Worm (Caenorhabditis elegans): ENCODE results near the gene rml-1.

rml-1 gene

ce11 chrIII:13719247-13719758 lies 48.6 kb downstream of the rml-1 start (continued):
- no peak for TF ChIP-seq dmd-9 (GFP tag; IDR thresholded peaks at IDR 0.05)
- TF ChIP-seq zip-2 (tag; optimal IDR thresholded peaks at IDR 0.05) = no peak
- TF ChIP-seq hlh-11 (tag; optimal IDR thresholded peaks at IDR 0.05) = peak; percentile 73
- peak; percentile 86 for TF ChIP-seq hlh-30 (tag; optimal IDR thresholded peaks at IDR 0.05; ENCODE audit: insufficient read depth)
- no peak for TF ChIP-seq lin-29 (GFP tag; IDR thresholded peaks at IDR 0.05)
- TF ChIP-seq saeg-2 (GFP tag; IDR thresholded peaks at IDR 0.05) = no peak
- TF ChIP-seq fos-1 (tag; optimal IDR thresholded peaks at IDR 0.05) = no peak
- TF ChIP-seq lin-39 (tag; optimal IDR thresholded peaks at IDR 0.05) = no peak
- TF ChIP-seq tag-97 (GFP tag; IDR thresholded peaks at IDR 0.05) = no peak
- TF ChIP-seq nhr-237 (tag; optimal IDR thresholded peaks at IDR 0.05) = no peak
- no peak for TF ChIP-seq lin-13 (GFP tag; optimal IDR thresholded peaks at IDR 0.05)
- no peak for TF ChIP-seq mxl-2 (GFP tag; conservative IDR thresholded peaks at IDR 0.05)
- no peak for TF ChIP-seq vab-7 (GFP tag; IDR thresholded peaks at IDR 0.05)
- TF ChIP-seq hmg-1.1 (GFP tag; IDR thresholded peaks at IDR 0.05) = no peak
- no peak for TF ChIP-seq zfp-3 (GFP tag; conservative IDR thresholded peaks at IDR 0.05)
- TF ChIP-seq jun-1 (tag; optimal IDR thresholded peaks at IDR 0.05) = no peak
- TF ChIP-seq lin-1 (GFP tag; IDR thresholded peaks at IDR 0.05) = no peak
- peak; percentile 68 to 82 for TF ChIP-seq mdl-1 (tag; optimal IDR thresholded peaks at IDR 0.05)
- peak; percentile 11 for TF ChIP-seq mep-1 (tag; optimal IDR thresholded peaks at IDR 0.05)
- TF ChIP-seq Y5F2A.4 (GFP tag; optimal IDR thresholded peaks at IDR 0.05) = no peak
- TF ChIP-seq D1046.2 (GFP tag; IDR thresholded peaks at IDR 0.05) = no peak
- TF ChIP-seq ztf-7 (tag; optimal IDR thresholded peaks at IDR 0.05) = no peak
- TF ChIP-seq Y105C5A.15 (GFP tag; IDR thresholded peaks at IDR 0.05) = no peak
- no peak for TF ChIP-seq nhr-11 (tag; optimal IDR thresholded peaks at IDR 0.05)
- TF ChIP-seq aha-1 (tag) = peak; percentile 97
- peak; percentile 56 for TF ChIP-seq nhr-28 (tag; optimal IDR thresholded peaks at IDR 0.05)
- TF ChIP-seq fkh-10 (GFP tag; optimal IDR thresholded peaks at IDR 0.05) = no peak
- TF ChIP-seq egl-43 (GFP tag; IDR thresholded peaks at IDR 0.05) = no peak
- TF ChIP-seq dmd-6 (GFP tag; IDR thresholded peaks at IDR 0.05) = no peak
- TF ChIP-seq ceh-28 (tag; optimal IDR thresholded peaks at IDR 0.05) = no peak
- no peak for TF ChIP-seq spr-3 (GFP tag; optimal IDR thresholded peaks at IDR 0.05)
- TF ChIP-seq dve-1 (tag; optimal IDR thresholded peaks at IDR 0.05; ENCODE audit: insufficient read depth) = peak; percentile 9
- peak; percentile 0 for TF ChIP-seq nhr-102 (tag; optimal IDR thresholded peaks at IDR 0.05)
- peak; percentile 47 for TF ChIP-seq duxl-1 (tag; optimal IDR thresholded peaks at IDR 0.05; ENCODE audit: poor library complexity)
- TF ChIP-seq zip-11 (GFP tag; IDR thresholded peaks at IDR 0.05) = no peak
- TF ChIP-seq T26A8.4 (GFP tag; IDR thresholded peaks at IDR 0.05) = peak; percentile 38; the same call in 1 of the 2 replicates
- TF ChIP-seq nhr-25 (tag; optimal IDR thresholded peaks at IDR 0.05; ENCODE audit: borderline replicate concordance, insufficient read depth) = peak; percentile 17

ce11 chrIII:13718403-13718969 lies 49.4 kb downstream of the rml-1 start:
- TF ChIP-seq aly-2 (tag; optimal IDR thresholded peaks at IDR 0.05) (no peak), dmd-9 (GFP tag; IDR thresholded peaks at IDR 0.05) (no peak), nhr-11 (tag; optimal IDR thresholded peaks at IDR 0.05) (peak; percentile 49), mxl-3 (GFP tag; optimal IDR thresholded peaks at IDR 0.05) (peak; percentile 44), pqm-1 (tag; optimal IDR thresholded peaks at IDR 0.05) (peak; percentile 68), ctbp-1 (GFP tag; IDR thresholded peaks at IDR 0.05) (0 out of 2 replicates have a peak, but pooled peaks have one; percentile 19), zag-1 (tag; optimal IDR thresholded peaks at IDR 0.05) (no peak), cey-2 (tag; optimal IDR thresholded peaks at IDR 0.05; ENCODE audit: borderline replicate concordance, insufficient read depth) (no peak), fkh-10 (GFP tag; optimal IDR thresholded peaks at IDR 0.05) (no peak), hlh-30 (tag; optimal IDR thresholded peaks at IDR 0.05; ENCODE audit: insufficient read depth) (peak; percentile 12), snpc-4 (tag; optimal IDR thresholded peaks at IDR 0.05) (no peak), hlh-11 (tag; optimal IDR thresholded peaks at IDR 0.05) (peak; percentile 27), F44E2.7 (GFP tag; IDR thresholded peaks at IDR 0.05) (no peak), lin-38 (GFP tag; IDR thresholded peaks at IDR 0.05) (no peak), aha-1 (tag) (peak; percentile 90), lin-13 (GFP tag; optimal IDR thresholded peaks at IDR 0.05) (no peak), nhr-28 (tag; optimal IDR thresholded peaks at IDR 0.05) (peak; percentile 38), skn-1 (tag; optimal IDR thresholded peaks at IDR 0.05) (no peak), egl-43 (GFP tag; IDR thresholded peaks at IDR 0.05) (no peak), dve-1 (tag; optimal IDR thresholded peaks at IDR 0.05; ENCODE audit: insufficient read depth) (peak; percentile 35), nhr-48 (tag; optimal IDR thresholded peaks at IDR 0.05) (peak; percentile 14), nhr-102 (tag; optimal IDR thresholded peaks at IDR 0.05) (no peak), ceh-28 (tag; optimal IDR thresholded peaks at IDR 0.05) (no peak), unc-130 (GFP tag; optimal IDR thresholded peaks at IDR 0.05) (no peak), ama-1 (optimal IDR thresholded peaks at IDR 0.05) (peak; percentile 48)
